Worm (Caenorhabditis elegans) whole organism, L2 larva: ENCODE results near the gene copd-1.
A peak's percentile ranks its signal among the peaks of the same experiment; 100 is the strongest.

ENCODE experiments used
- C34F6.9 ChIP-seq: fragments of 150-350 bp; optimal IDR thresholded peaks from 2 replicates; lab custom pipeline; 2014; ENCODE audit warnings: missing biosample characterization, missing genetic modification characterization
- F13H6.1 ChIP-seq: sonication (generic microtip); optimal IDR thresholded peaks from 2 replicates; lab custom pipeline; 2016; ENCODE audit warnings: missing genetic modification characterization, missing compliant biosample characterization
- R02D3.7 ChIP-seq: fragments of 150-350 bp; optimal IDR thresholded peaks from 2 replicates; lab custom pipeline; 2014; ENCODE audit warnings: missing biosample characterization, missing genetic modification characterization
- ZK546.5 ChIP-seq: sonication (generic microtip); optimal IDR thresholded peaks from 2 replicates; lab custom pipeline; 2017; ENCODE audit warnings: missing biosample characterization, missing genetic modification characterization
- aly-2 ChIP-seq: fragments of 150-350 bp; optimal IDR thresholded peaks from 2 replicates; lab custom pipeline; 2014; ENCODE audit warnings: missing biosample characterization, missing genetic modification characterization
- blmp-1 ChIP-seq: sonication (generic microtip); optimal IDR thresholded peaks from 2 replicates; lab custom pipeline; 2017; ENCODE audit warnings: missing genetic modification characterization, mild to moderate bottlenecking, missing compliant biosample characterization, antibody characterized with exemption, moderate library complexity; ENCODE audit not compliant: insufficient read depth
- ceh-16 ChIP-seq: fragments of 150-350 bp; optimal IDR thresholded peaks from 2 replicates; lab custom pipeline; 2014; ENCODE audit warnings: missing biosample characterization, missing genetic modification characterization
- crh-2 ChIP-seq: sonication (generic microtip); optimal IDR thresholded peaks from 2 replicates; lab custom pipeline; 2017; ENCODE audit warnings: missing biosample characterization, missing genetic modification characterization
- egl-27 ChIP-seq: sonication (generic microtip); optimal IDR thresholded peaks from 3 replicates; lab custom pipeline; 2017; ENCODE audit warnings: missing biosample characterization, missing genetic modification reagents, missing genetic modification characterization
- elt-1 ChIP-seq: fragments of 150-350 bp; optimal IDR thresholded peaks from 2 replicates; lab custom pipeline; 2014; ENCODE audit warnings: missing biosample characterization, missing genetic modification characterization
- elt-3 ChIP-seq: sonication (generic microtip); optimal IDR thresholded peaks from 2 replicates; lab custom pipeline; 2017; ENCODE audit warnings: missing biosample characterization, missing genetic modification characterization
- fos-1 ChIP-seq: fragments of 150-350 bp; optimal IDR thresholded peaks from 2 replicates; lab custom pipeline; 2014; ENCODE audit warnings: missing biosample characterization, missing genetic modification characterization
- gmeb-1 ChIP-seq: fragments of 150-350 bp; optimal IDR thresholded peaks from 2 replicates; lab custom pipeline; 2014; ENCODE audit warnings: missing biosample characterization, missing genetic modification characterization
- lin-11 ChIP-seq: fragments of 150-350 bp; sonication (generic microtip); optimal IDR thresholded peaks from 2 replicates; lab custom pipeline; 2014; ENCODE audit warnings: missing biosample characterization, missing genetic modification characterization, inconsistent platforms, mixed read lengths
- lin-13 ChIP-seq: fragments of 150-350 bp; optimal IDR thresholded peaks from 2 replicates; lab custom pipeline; 2014; ENCODE audit warnings: missing biosample characterization, missing genetic modification reagents, missing genetic modification characterization
- mab-5 ChIP-seq: fragments of 150-350 bp; optimal IDR thresholded peaks from 2 replicates; lab custom pipeline; 2014; ENCODE audit warnings: missing biosample characterization, missing genetic modification characterization
- mbf-1 ChIP-seq: sonication (generic microtip); optimal IDR thresholded peaks from 2 replicates; lab custom pipeline; 2017; ENCODE audit warnings: missing biosample characterization, missing genetic modification characterization
- mdl-1 ChIP-seq, 2 experiments: fragments of 150-350 bp in 1 of 2; sonication (generic microtip) in 1 of 2; optimal IDR thresholded peaks; 2 replicates each; lab custom pipeline; 2017; ENCODE audit warnings: missing biosample characterization in 2 of 2, missing genetic modification characterization in 2 of 2
- nhr-10 ChIP-seq: sonication (generic microtip); optimal IDR thresholded peaks from 2 replicates; lab custom pipeline; 2017; ENCODE audit warnings: missing biosample characterization, missing genetic modification characterization
- nhr-11 ChIP-seq: fragments of 150-350 bp; optimal IDR thresholded peaks from 2 replicates; lab custom pipeline; 2014; ENCODE audit warnings: missing biosample characterization, missing genetic modification characterization
- nhr-12 ChIP-seq: fragments of 150-350 bp; optimal IDR thresholded peaks from 2 replicates; lab custom pipeline; 2014; ENCODE audit warnings: missing biosample characterization, missing genetic modification characterization
- nhr-129 ChIP-seq: fragments of 150-350 bp; optimal IDR thresholded peaks from 2 replicates; lab custom pipeline; 2014; ENCODE audit warnings: missing biosample characterization, missing genetic modification characterization
- nhr-21 ChIP-seq: fragments of 150-350 bp; optimal IDR thresholded peaks from 2 replicates; lab custom pipeline; 2014; ENCODE audit warnings: missing biosample characterization, missing genetic modification characterization
- nhr-23 ChIP-seq: fragments of 150-350 bp; optimal IDR thresholded peaks from 2 replicates; lab custom pipeline; 2014; ENCODE audit warnings: missing biosample characterization, missing genetic modification reagents, missing genetic modification characterization
- nhr-237 ChIP-seq: fragments of 150-350 bp; optimal IDR thresholded peaks from 2 replicates; lab custom pipeline; 2014; ENCODE audit warnings: missing biosample characterization, missing genetic modification characterization
- nhr-6 ChIP-seq: fragments of 150-350 bp; optimal IDR thresholded peaks from 2 replicates; lab custom pipeline; 2014; ENCODE audit warnings: missing biosample characterization, missing genetic modification characterization
- nhr-77 ChIP-seq: fragments of 150-350 bp; optimal IDR thresholded peaks from 2 replicates; lab custom pipeline; 2014; ENCODE audit warnings: missing biosample characterization, missing genetic modification characterization
- peb-1 ChIP-seq: fragments of 150-350 bp; optimal IDR thresholded peaks from 2 replicates; lab custom pipeline; 2014; ENCODE audit warnings: missing biosample characterization, missing genetic modification characterization
- sem-4 ChIP-seq: fragments of 150-350 bp; optimal IDR thresholded peaks from 2 replicates; lab custom pipeline; 2014; ENCODE audit warnings: missing biosample characterization, missing genetic modification reagents, missing genetic modification characterization
- skn-1 ChIP-seq: sonication (generic microtip); optimal IDR thresholded peaks from 2 replicates; lab custom pipeline; 2017; ENCODE audit warnings: missing biosample characterization, missing genetic modification characterization
- sma-3 ChIP-seq: sonication (generic microtip); optimal IDR thresholded peaks from 2 replicates; lab custom pipeline; 2016; ENCODE audit warnings: missing genetic modification reagents, missing genetic modification characterization, missing compliant biosample characterization
- sma-9 ChIP-seq, 2 experiments: fragments of 150-350 bp in 1 of 2; sonication (generic microtip) in 1 of 2; optimal IDR thresholded peaks; 2 replicates each; lab custom pipeline; 2014 to 2016; ENCODE audit warnings: missing genetic modification characterization in 2 of 2, mild to moderate bottlenecking in 1 of 2, missing biosample characterization in 1 of 2, missing compliant biosample characterization in 1 of 2, missing genetic modification reagents in 1 of 2, moderate library complexity in 1 of 2
- snpc-4 ChIP-seq: fragments of 150-350 bp; optimal IDR thresholded peaks from 2 replicates; lab custom pipeline; 2014; ENCODE audit warnings: missing biosample characterization, missing genetic modification characterization
- unc-39 ChIP-seq: fragments of 150-350 bp; optimal IDR thresholded peaks from 2 replicates; lab custom pipeline; 2014; ENCODE audit warnings: missing biosample characterization, missing genetic modification characterization
- unc-55 ChIP-seq: fragments of 150-350 bp; sonication (generic microtip); optimal IDR thresholded peaks from 3 replicates; lab custom pipeline; 2014; ENCODE audit warnings: missing biosample characterization, missing genetic modification reagents, missing genetic modification characterization
- unc-62 ChIP-seq: fragments of 150-350 bp; optimal IDR thresholded peaks from 2 replicates; lab custom pipeline; 2014; ENCODE audit warnings: missing biosample characterization, missing genetic modification reagents, missing genetic modification characterization
- zag-1 ChIP-seq: fragments of 150-350 bp; optimal IDR thresholded peaks from 2 replicates; lab custom pipeline; 2014; ENCODE audit warnings: missing biosample characterization, missing genetic modification characterization
- ztf-1 ChIP-seq: fragments of 200-800 bp; sonication (Bioruptor generic); conservative IDR thresholded peaks from 2 replicates; pipeline ENCODE4 v1.3.6; 2022; ENCODE audit warnings: missing genetic modification characterization, missing compliant biosample characterization
- ztf-11 ChIP-seq: sonication (generic microtip); optimal IDR thresholded peaks from 2 replicates; lab custom pipeline; 2017; ENCODE audit warnings: missing biosample characterization, missing genetic modification characterization
- ztf-4 ChIP-seq: fragments of 150-350 bp; optimal IDR thresholded peaks from 2 replicates; lab custom pipeline; 2014; ENCODE audit warnings: missing biosample characterization, missing genetic modification characterization

Gene copd-1

ce11 chrIII:6608101-6608672 lies 16.6 kb downstream of the copd-1 start, which contains the start of the genes mdh-2 and F20H11.4 (continued):
- peak; percentile 24 for TF ChIP-seq ztf-4 (tag; lab: Kevin White, UChicago)
- TF ChIP-seq crh-2, result peak; percentile 87
- TF ChIP-seq unc-55 (GFP tag; lab: Kevin White, UChicago), result peak; percentile 95
- peak; percentile 54 for TF ChIP-seq fos-1 (tag; lab: Kevin White, UChicago)
- no peak for TF ChIP-seq unc-39
- peak; percentile 83 for TF ChIP-seq lin-11 (tag; lab: Kevin White, UChicago)
- peak; percentile 85 for TF ChIP-seq sma-9 (GFP tag; optimal IDR thresholded peaks at IDR 0.05; lab: Kevin White, UChicago)
- no peak for TF ChIP-seq sma-9 (tag; optimal IDR thresholded peaks at IDR 0.05; lab: Kevin White, UChicago)
- TF ChIP-seq lin-13 (GFP tag; lab: Kevin White, UChicago), result peak; percentile 88
- no peak for TF ChIP-seq zag-1 (tag; lab: Kevin White, UChicago)
- no peak for TF ChIP-seq unc-62 (GFP tag; lab: Kevin White, UChicago)
- TF ChIP-seq mab-5 (tag; lab: Kevin White, UChicago), result peak; percentile 21
- peak; percentile 91 for TF ChIP-seq C34F6.9
- TF ChIP-seq R02D3.7 (tag; lab: Kevin White, UChicago), result no peak
- TF ChIP-seq egl-27 (tag; lab: Kevin White, UChicago), result no peak

ce11 chrIII:6607646-6608045 lies 17.1 kb downstream of the copd-1 start:
- TF ChIP-seq nhr-10 (tag; lab: Kevin White, UChicago) (no peak), nhr-6 (tag; lab: Kevin White, UChicago) (no peak), elt-3 (tag; lab: Kevin White, UChicago) (no peak), aly-2 (tag; lab: Kevin White, UChicago) (no peak), peb-1 (tag; lab: Kevin White, UChicago) (no peak), mbf-1 (tag; lab: Kevin White, UChicago) (no peak), nhr-21 (tag; lab: Kevin White, UChicago) (no peak), nhr-77 (tag; lab: Kevin White, UChicago) (no peak), ceh-16 (tag; lab: Kevin White, UChicago) (no peak), unc-39 (no peak), R02D3.7 (tag; lab: Kevin White, UChicago) (no peak), nhr-11 (no peak)

- no peak for TF ChIP-seq sma-9 (GFP tag; optimal IDR thresholded peaks at IDR 0.05; lab: Kevin White, UChicago)
- TF ChIP-seq sma-9 (tag; optimal IDR thresholded peaks at IDR 0.05; lab: Kevin White, UChicago), result no peak
- TF ChIP-seq nhr-12 (tag; lab: Kevin White, UChicago), result no peak
- TF ChIP-seq lin-11 (tag; lab: Kevin White, UChicago), result no peak
- TF ChIP-seq F13H6.1, result no peak
- TF ChIP-seq, all 48 proteins: peak for 0
Observed at ce11 chrIII:6607067-6607466, 17.7 kb downstream of the copd-1 start.

ce11 chrIII:6606641-6607040 lies 18.1 kb downstream of the copd-1 start:
- TF ChIP-seq mbf-1 (tag; lab: Kevin White, UChicago) (no peak), crh-2 (no peak), unc-62 (GFP tag; lab: Kevin White, UChicago) (no peak), nhr-10 (tag; lab: Kevin White, UChicago) (no peak), ZK546.5 (no peak), peb-1 (tag; lab: Kevin White, UChicago) (no peak), fos-1 (tag; lab: Kevin White, UChicago) (no peak), gmeb-1 (tag; lab: Kevin White, UChicago) (no peak), ztf-11 (no peak), elt-3 (tag; lab: Kevin White, UChicago) (no peak), blmp-1 (tag; lab: Kevin White, UChicago) (no peak), aly-2 (tag; lab: Kevin White, UChicago) (no peak), ztf-1 (no peak), nhr-11 (no peak), mab-5 (tag; lab: Kevin White, UChicago) (no peak)

ce11 chrIII:6606022-6606467 lies 18.7 kb downstream of the copd-1 start:
- TF ChIP-seq ztf-11, result no peak
- peak; percentile 78 for TF ChIP-seq sma-3 (GFP tag; lab: Kevin White, UChicago)
- TF ChIP-seq nhr-237 (tag; lab: Kevin White, UChicago), result no peak
- peak; percentile 82 for TF ChIP-seq lin-13 (GFP tag; lab: Kevin White, UChicago)
- TF ChIP-seq nhr-129, result peak; percentile 88
- TF ChIP-seq skn-1, result no peak
- TF ChIP-seq nhr-77 (tag; lab: Kevin White, UChicago), result no peak
- TF ChIP-seq blmp-1 (tag; lab: Kevin White, UChicago), result peak; percentile 54
- peak; percentile 58 for TF ChIP-seq sem-4 (tag; lab: Kevin White, UChicago)
- peak; percentile 77 for TF ChIP-seq snpc-4 (tag; lab: Kevin White, UChicago)
- no peak for TF ChIP-seq nhr-23 (tag; lab: Kevin White, UChicago)
- TF ChIP-seq zag-1 (tag; lab: Kevin White, UChicago), result peak; percentile 75
- TF ChIP-seq unc-62 (GFP tag; lab: Kevin White, UChicago), result no peak
- no peak for TF ChIP-seq nhr-12 (tag; lab: Kevin White, UChicago)
- TF ChIP-seq nhr-6 (tag; lab: Kevin White, UChicago), result peak; percentile 82
- TF ChIP-seq nhr-11, result no peak
- peak; percentile 78 to 85 for TF ChIP-seq mdl-1 (tag; optimal IDR thresholded peaks at IDR 0.05; lab: Kevin White, UChicago)
- TF ChIP-seq elt-1 (tag; lab: Kevin White, UChicago), result no peak
- no peak for TF ChIP-seq nhr-10 (tag; lab: Kevin White, UChicago)
- no peak for TF ChIP-seq ceh-16 (tag; lab: Kevin White, UChicago)
- TF ChIP-seq mab-5 (tag; lab: Kevin White, UChicago), result peak; percentile 63
- peak; percentile 63 for TF ChIP-seq fos-1 (tag; lab: Kevin White, UChicago)
- TF ChIP-seq egl-27 (tag; lab: Kevin White, UChicago), result peak; percentile 8
- TF ChIP-seq ztf-1, result no peak
- no peak for TF ChIP-seq unc-39
- TF ChIP-seq C34F6.9, result peak; percentile 86
